Fruit fly (Drosophila melanogaster) whole organism, embryonic: ENCODE results near the gene CG9986.

Source experiments
- B-H2 ChIP-seq: fragments of 200-800 bp; sonication (Bioruptor generic); optimal IDR thresholded peaks from 2 replicates; lab custom pipeline; 2018; ENCODE audit warnings: missing biosample characterization, mild to moderate bottlenecking, missing genetic modification characterization
- BEAF-32 ChIP-seq: fragments of 200-800 bp; sonication (Bioruptor generic); optimal IDR thresholded peaks from 3 replicates; lab custom pipeline; 2017; ENCODE audit warnings: missing biosample characterization, missing genetic modification characterization, mild to moderate bottlenecking, moderate library complexity, missing genetic modification reagents
- Blimp-1 ChIP-seq: fragments of 200-800 bp; sonication (Bioruptor generic); optimal IDR thresholded peaks from 3 replicates; lab custom pipeline; 2018; ENCODE audit warnings: missing biosample characterization, missing genetic modification characterization, mild to moderate bottlenecking, moderate library complexity, missing genetic modification reagents
- Bteb2 ChIP-seq: fragments of 200-800 bp; sonication (Bioruptor generic); optimal IDR thresholded peaks from 2 replicates; lab custom pipeline; 2016; ENCODE audit warnings: missing biosample characterization, missing genetic modification characterization
- CG1024 ChIP-seq: fragments of 200-800 bp; sonication (Bioruptor generic); IDR thresholded peaks from 2 replicates; pipeline ENCODE4 v1.3.6; 2022; ENCODE audit warnings: missing biosample characterization, missing genetic modification characterization
- CG10267 ChIP-seq: fragments of 200-800 bp; sonication (Bioruptor generic); optimal IDR thresholded peaks from 2 replicates; lab custom pipeline; 2018; ENCODE audit warnings: missing biosample characterization, mild to moderate bottlenecking, missing genetic modification characterization, moderate library complexity
- CG11723 ChIP-seq: fragments of 200-800 bp; sonication (Bioruptor generic); optimal IDR thresholded peaks from 2 replicates; lab custom pipeline; 2017; ENCODE audit warnings: missing biosample characterization, mild to moderate bottlenecking, missing genetic modification characterization
- CG13894 ChIP-seq: fragments of 200-800 bp; sonication (Bioruptor generic); optimal IDR thresholded peaks from 3 replicates; lab custom pipeline; 2018; ENCODE audit warnings: missing biosample characterization, mild to moderate bottlenecking, missing genetic modification characterization, moderate library complexity
- CG15269 ChIP-seq: fragments of 200-800 bp; sonication (Bioruptor generic); optimal IDR thresholded peaks from 2 replicates; lab custom pipeline; 2018; ENCODE audit warnings: missing biosample characterization, mild to moderate bottlenecking, missing genetic modification characterization, moderate library complexity
- CG17802 ChIP-seq: fragments of 200-800 bp; sonication (Bioruptor generic); optimal IDR thresholded peaks from 2 replicates; lab custom pipeline; 2018; ENCODE audit warnings: missing biosample characterization, mild to moderate bottlenecking, missing genetic modification characterization, moderate library complexity
- CG1792 ChIP-seq: fragments of 200-800 bp; sonication (Bioruptor generic); optimal IDR thresholded peaks from 2 replicates; lab custom pipeline; 2016; ENCODE audit warnings: missing biosample characterization, missing genetic modification characterization
- CG18599 ChIP-seq: fragments of 200-800 bp; sonication (Bioruptor generic); optimal IDR thresholded peaks from 3 replicates; lab custom pipeline; 2017; ENCODE audit warnings: missing biosample characterization, missing genetic modification characterization, mild to moderate bottlenecking, moderate library complexity, missing genetic modification reagents
- CG2678 ChIP-seq: fragments of 200-800 bp; sonication (Bioruptor generic); optimal IDR thresholded peaks from 3 replicates; lab custom pipeline; 2019; ENCODE audit warnings: missing biosample characterization, mild to moderate bottlenecking, missing genetic modification characterization, moderate library complexity
- CG2889 ChIP-seq: fragments of 200-800 bp; sonication (Bioruptor generic); IDR thresholded peaks from 3 replicates; pipeline ENCODE4 v1.3.6; 2022; ENCODE audit warnings: missing biosample characterization, missing genetic modification characterization
- CG30403 ChIP-seq: fragments of 200-800 bp; sonication (Bioruptor generic); optimal IDR thresholded peaks from 3 replicates; lab custom pipeline; 2016; ENCODE audit warnings: missing biosample characterization, missing genetic modification characterization
- CG3163 ChIP-seq: fragments of 200-800 bp; sonication (Bioruptor generic); optimal IDR thresholded peaks from 3 replicates; lab custom pipeline; 2016; ENCODE audit warnings: missing biosample characterization, missing genetic modification characterization
- CG6175 ChIP-seq: fragments of 200-800 bp; sonication (Bioruptor generic); IDR thresholded peaks from 3 replicates; pipeline ENCODE4 v1.3.6; 2022; ENCODE audit warnings: missing biosample characterization, missing genetic modification characterization
- CG9609 ChIP-seq: fragments of 200-800 bp; sonication (Bioruptor generic); optimal IDR thresholded peaks from 3 replicates; lab custom pipeline; 2016; ENCODE audit warnings: missing biosample characterization, missing genetic modification characterization
- CTCF ChIP-seq: fragments of 200-800 bp; sonication (Bioruptor generic); optimal IDR thresholded peaks from 2 replicates; lab custom pipeline; 2017; ENCODE audit warnings: missing biosample characterization, mild to moderate bottlenecking, missing genetic modification characterization, moderate library complexity
- Ets65A ChIP-seq: fragments of 200-800 bp; sonication (Bioruptor generic); peaks from one replicate; lab custom pipeline; 2016; ENCODE audit warnings: missing biosample characterization, missing genetic modification characterization
- HLH54F ChIP-seq: fragments of 200-800 bp; sonication (Bioruptor generic); optimal IDR thresholded peaks from 3 replicates; lab custom pipeline; 2016; ENCODE audit warnings: missing biosample characterization, missing genetic modification characterization
- HmgD ChIP-seq: fragments of 200-800 bp; sonication (Bioruptor generic); optimal IDR thresholded peaks from 3 replicates; lab custom pipeline; 2016; ENCODE audit warnings: missing biosample characterization, missing genetic modification characterization
- Kr ChIP-seq: fragments of 200-800 bp; sonication (Bioruptor generic); optimal IDR thresholded peaks from 2 replicates; lab custom pipeline; 2017; ENCODE audit warnings: missing biosample characterization, mild to moderate bottlenecking, missing genetic modification characterization
- MTF-1 ChIP-seq: fragments of 200-800 bp; sonication (Bioruptor generic); optimal IDR thresholded peaks from 2 replicates; lab custom pipeline; 2018; ENCODE audit warnings: missing biosample characterization, mild to moderate bottlenecking, missing genetic modification characterization, borderline replicate concordance
- Oli ChIP-seq: fragments of 200-800 bp; sonication (Bioruptor generic); optimal IDR thresholded peaks from 2 replicates; lab custom pipeline; 2018; ENCODE audit warnings: missing biosample characterization, mild to moderate bottlenecking, missing genetic modification characterization, moderate library complexity
- Poxn ChIP-seq: fragments of 200-800 bp; sonication (Bioruptor generic); IDR thresholded peaks from 2 replicates; pipeline ENCODE4 v1.3.6; 2022; ENCODE audit warnings: missing biosample characterization, missing genetic modification characterization
- Ssrp ChIP-seq: fragments of 200-800 bp; sonication (Bioruptor generic); optimal IDR thresholded peaks from 2 replicates; lab custom pipeline; 2018; ENCODE audit warnings: missing biosample characterization, mild to moderate bottlenecking, missing genetic modification characterization, moderate library complexity
- ase ChIP-seq: fragments of 200-800 bp; sonication (Bioruptor generic); IDR thresholded peaks from 3 replicates; pipeline ENCODE4 v1.3.6; 2022; ENCODE audit warnings: missing biosample characterization, missing genetic modification characterization
- ash1 ChIP-seq: fragments of 200-800 bp; sonication (Bioruptor generic); optimal IDR thresholded peaks from 2 replicates; lab custom pipeline; 2018; ENCODE audit warnings: missing biosample characterization, mild to moderate bottlenecking, missing genetic modification characterization
- az2 ChIP-seq: fragments of 200-800 bp; sonication (Bioruptor generic); optimal IDR thresholded peaks from 3 replicates; lab custom pipeline; 2016; ENCODE audit warnings: missing biosample characterization, missing genetic modification characterization
- br ChIP-seq: fragments of >200 bp; optimal IDR thresholded peaks from 2 replicates; lab custom pipeline; 2017
- cato ChIP-seq: fragments of 200-800 bp; sonication (Bioruptor generic); optimal IDR thresholded peaks from 2 replicates; lab custom pipeline; 2016; ENCODE audit warnings: missing biosample characterization, missing genetic modification characterization, borderline replicate concordance
- ci ChIP-seq: fragments of 200-800 bp; sonication (Bioruptor generic); IDR thresholded peaks from 3 replicates; pipeline ENCODE4 v1.3.6; 2022; ENCODE audit warnings: missing biosample characterization, missing genetic modification characterization
- dati ChIP-seq: fragments of 200-800 bp; sonication (Bioruptor generic); IDR thresholded peaks from 2 replicates; pipeline ENCODE4 v1.3.6; 2022; ENCODE audit warnings: missing biosample characterization, missing genetic modification characterization
- dpn ChIP-seq, 2 experiments: fragments of 200-800 bp; sonication (Bioruptor generic); optimal IDR thresholded peaks; 3 replicates each; lab custom pipeline; 2016; ENCODE audit warnings: missing biosample characterization in 2 of 2, missing genetic modification characterization in 2 of 2
- gce ChIP-seq: fragments of 200-800 bp; sonication (Bioruptor generic); IDR thresholded peaks from 3 replicates; pipeline ENCODE4 v1.3.6; 2022; ENCODE audit warnings: missing biosample characterization, missing genetic modification characterization
- gfzf ChIP-seq: fragments of 200-800 bp; sonication (Bioruptor generic); optimal IDR thresholded peaks from 2 replicates; lab custom pipeline; 2016; ENCODE audit warnings: missing biosample characterization, mild to moderate bottlenecking, missing genetic modification characterization, moderate library complexity
- grn ChIP-seq: fragments of 200-800 bp; sonication (Bioruptor generic); optimal IDR thresholded peaks from 3 replicates; lab custom pipeline; 2017; ENCODE audit warnings: missing biosample characterization, missing genetic modification characterization
- gsb ChIP-seq: fragments of 200-800 bp; sonication (Bioruptor generic); IDR thresholded peaks from 2 replicates; pipeline ENCODE4 v1.3.6; 2022; ENCODE audit warnings: missing biosample characterization, missing genetic modification characterization
- hth ChIP-seq: fragments of >200 bp; optimal IDR thresholded peaks from 2 replicates; lab custom pipeline; 2017; ENCODE audit warnings: inconsistent platforms
- ind ChIP-seq: fragments of 200-800 bp; sonication (Bioruptor generic); optimal IDR thresholded peaks from 3 replicates; lab custom pipeline; 2016; ENCODE audit warnings: missing biosample characterization, missing genetic modification characterization
- lilli ChIP-seq: fragments of 200-800 bp; sonication (Bioruptor generic); optimal IDR thresholded peaks from 3 replicates; lab custom pipeline; 2016; ENCODE audit warnings: missing biosample characterization, missing genetic modification characterization
- luna ChIP-seq: fragments of 200-800 bp; sonication (Bioruptor generic); optimal IDR thresholded peaks from 2 replicates; lab custom pipeline; 2016; ENCODE audit warnings: missing biosample characterization, missing genetic modification characterization
- p53 ChIP-seq: fragments of 200-800 bp; sonication (Bioruptor generic); optimal IDR thresholded peaks from 2 replicates; lab custom pipeline; 2016; ENCODE audit warnings: missing biosample characterization, missing genetic modification characterization
- pho ChIP-seq: fragments of 200-800 bp; sonication (Bioruptor generic); optimal IDR thresholded peaks from 2 replicates; lab custom pipeline; 2016; ENCODE audit warnings: missing biosample characterization, missing genetic modification characterization
- pum ChIP-seq: fragments of 200-800 bp; sonication (Bioruptor generic); optimal IDR thresholded peaks from 2 replicates; lab custom pipeline; 2016; ENCODE audit warnings: missing biosample characterization, missing genetic modification characterization
- pzg ChIP-seq: fragments of 200-800 bp; sonication (Bioruptor generic); optimal IDR thresholded peaks from 3 replicates; lab custom pipeline; 2018; ENCODE audit warnings: missing biosample characterization, mild to moderate bottlenecking, missing genetic modification characterization, moderate library complexity
- rib ChIP-seq: fragments of 200-800 bp; sonication (Bioruptor generic); IDR thresholded peaks from 2 replicates; pipeline ENCODE4 v1.3.6; 2022; ENCODE audit warnings: missing biosample characterization, missing genetic modification characterization
- sens-2 ChIP-seq: fragments of 200-800 bp; sonication (Bioruptor generic); IDR thresholded peaks from 2 replicates; pipeline ENCODE4 v1.3.6; 2022; ENCODE audit warnings: missing biosample characterization, missing genetic modification characterization
- stwl ChIP-seq: fragments of 200-800 bp; sonication (Bioruptor generic); optimal IDR thresholded peaks from 3 replicates; lab custom pipeline; 2018; ENCODE audit warnings: missing biosample characterization, mild to moderate bottlenecking, missing genetic modification characterization, moderate library complexity
- trh ChIP-seq: fragments of 200-800 bp; sonication (Bioruptor generic); optimal IDR thresholded peaks from 2 replicates; lab custom pipeline; 2016; ENCODE audit warnings: missing biosample characterization, missing genetic modification characterization
- tx ChIP-seq: fragments of 200-800 bp; sonication (Bioruptor generic); optimal IDR thresholded peaks from 2 replicates; lab custom pipeline; 2016; ENCODE audit warnings: missing biosample characterization, missing genetic modification characterization
- zfh2 ChIP-seq: fragments of 200-800 bp; sonication (Bioruptor generic); optimal IDR thresholded peaks from 2 replicates; lab custom pipeline; 2016; ENCODE audit warnings: missing biosample characterization, missing genetic modification characterization

Gene CG9986

dm6 chr3R:28631753-28632152 lies 25.9 kb downstream of the CG9986 start (continued):
- no peak for TF ChIP-seq B-H2
- TF ChIP-seq Poxn = no peak
- no peak for TF ChIP-seq luna
- no peak for TF ChIP-seq sens-2
- TF ChIP-seq tx (GFP tag; lab: Kevin White, UChicago) = no peak
- peak; percentile 58 for TF ChIP-seq CG2678 (tag; lab: Kevin White, UChicago)
- peak; percentile 14 for TF ChIP-seq p53 (GFP tag; lab: Kevin White, UChicago)
- TF ChIP-seq az2 (GFP tag; lab: Kevin White, UChicago) = peak; percentile 20
- TF ChIP-seq CG30403 (GFP tag; lab: Kevin White, UChicago) = peak; percentile 60
- TF ChIP-seq gfzf (GFP tag; lab: Kevin White, UChicago) = no peak
- TF ChIP-seq HLH54F = peak; percentile 16
- TF ChIP-seq pzg = no peak
- TF ChIP-seq Ets65A = peak; percentile 90
- no peak for TF ChIP-seq grn (GFP tag; lab: Kevin White, UChicago)
- no peak for TF ChIP-seq CG17802 (tag; lab: Kevin White, UChicago)
- peak; percentile 16 for TF ChIP-seq zfh2 (GFP tag; lab: Kevin White, UChicago)
- peak; percentile 26 for TF ChIP-seq Bteb2
- TF ChIP-seq br = no peak
- TF ChIP-seq Oli (tag; lab: Kevin White, UChicago) = peak; percentile 4
- peak; percentile 60 for TF ChIP-seq pum (GFP tag; lab: Kevin White, UChicago)
- peak; percentile 28 for TF ChIP-seq CG9609 (GFP tag; lab: Kevin White, UChicago)
- peak; percentile 44 for TF ChIP-seq CG11723 (GFP tag; lab: Kevin White, UChicago)
- no peak for TF ChIP-seq CG13894 (tag; lab: Kevin White, UChicago)
- TF ChIP-seq BEAF-32 (GFP tag; lab: Kevin White, UChicago) = no peak
- peak; percentile 59 for TF ChIP-seq CG1792
- TF ChIP-seq CG18599 = peak; percentile 76
- TF ChIP-seq hth (lab: Kevin White, UChicago) = no peak
- peak; percentile 50 for TF ChIP-seq Kr (GFP tag; lab: Kevin White, UChicago)
- no peak for TF ChIP-seq pho (GFP tag; lab: Kevin White, UChicago)
- peak; percentile 44 for TF ChIP-seq CG10267 (tag; lab: Kevin White, UChicago)
- TF ChIP-seq MTF-1 (GFP tag; lab: Kevin White, UChicago) = peak; percentile 46
- no peak for TF ChIP-seq rib (GFP tag; lab: Robert Waterston, UW)
- 0 out of 2 replicates have a peak, but pooled peaks have one; percentile 14 for TF ChIP-seq gsb (GFP tag; lab: Robert Waterston, UW)
- TF ChIP-seq ci (GFP tag; lab: Robert Waterston, UW) = peak; percentile 74; the same call in 1 of the 3 replicates
- TF ChIP-seq dati = 0 out of 2 replicates have a peak, but pooled peaks have one; percentile 19
- TF ChIP-seq stwl (tag; lab: Kevin White, UChicago) = no peak
- TF ChIP-seq trh (GFP tag; lab: Kevin White, UChicago) = no peak
- peak; percentile 55 for TF ChIP-seq lilli
- peak; percentile 52 for TF ChIP-seq HmgD
- TF ChIP-seq dpn (GFP tag; optimal IDR thresholded peaks at IDR 0.05; lab: Kevin White, UChicago) = peak; percentile 21 to 65
- peak; percentile 63 for TF ChIP-seq Blimp-1 (GFP tag; lab: Kevin White, UChicago)
- no peak for TF ChIP-seq ash1 (GFP tag; lab: Kevin White, UChicago)
- peak; percentile 26 for TF ChIP-seq Ssrp (tag; lab: Kevin White, UChicago)
- TF ChIP-seq CG15269 = no peak
- TF ChIP-seq CG3163 (GFP tag; lab: Kevin White, UChicago) = peak; percentile 26
- no peak for TF ChIP-seq cato (GFP tag; lab: Kevin White, UChicago)
- TF ChIP-seq CG1024 (GFP tag; lab: Robert Waterston, UW) = peak; percentile 24; the same call in 1 of the 2 replicates
- peak; percentile 48; the same call in 1 of the 3 replicates for TF ChIP-seq CG2889
- no peak for TF ChIP-seq CTCF (GFP tag; lab: Kevin White, UChicago)
- peak; percentile 72 for TF ChIP-seq ind
- peak; percentile 64; the same call in 1 of the 3 replicates for TF ChIP-seq ase (GFP tag; lab: Robert Waterston, UW)
- no peak for TF ChIP-seq CG6175
- TF ChIP-seq gce (GFP tag; lab: Robert Waterston, UW) = no peak
